Fruit fly (Drosophila melanogaster) whole organism, prepupa: ENCODE measurements around the gene CG12481.

ENCODE experiments used
- CG10631 ChIP-seq: fragments of 200-800 bp; sonication (Bioruptor generic); optimal IDR thresholded peaks from 2 replicates; lab custom pipeline; 2016; ENCODE audit warnings: missing biosample characterization, missing genetic modification characterization
- CG10669 ChIP-seq: fragments of 200-800 bp; sonication (Bioruptor generic); optimal IDR thresholded peaks from 3 replicates; lab custom pipeline; 2018; ENCODE audit warnings: missing biosample characterization, mild to moderate bottlenecking, missing genetic modification characterization, moderate library complexity
- CG11294 ChIP-seq: fragments of 200-800 bp; sonication (Bioruptor generic); IDR thresholded peaks from 2 replicates; pipeline ENCODE4 v1.3.6; 2022; ENCODE audit warnings: missing biosample characterization, missing genetic modification characterization
- CG11762 ChIP-seq: fragments of 200-800 bp; sonication (Bioruptor generic); optimal IDR thresholded peaks from 3 replicates; lab custom pipeline; 2016; ENCODE audit warnings: missing biosample characterization, missing genetic modification characterization; ENCODE audit not compliant: insufficient read depth
- CG1621 ChIP-seq: fragments of 200-800 bp; sonication (Bioruptor generic); optimal IDR thresholded peaks from 3 replicates; lab custom pipeline; 2018; ENCODE audit warnings: missing biosample characterization, mild to moderate bottlenecking, missing genetic modification characterization
- CG3032 ChIP-seq: fragments of 200-800 bp; optimal IDR thresholded peaks from 2 replicates; lab custom pipeline; 2019; ENCODE audit warnings: missing biosample characterization, mild to moderate bottlenecking, missing genetic modification characterization, moderate library complexity
- CG31627 ChIP-seq: fragments of 200-800 bp; sonication (Bioruptor generic); optimal IDR thresholded peaks from 3 replicates; lab custom pipeline; 2016; ENCODE audit warnings: missing biosample characterization, missing genetic modification characterization
- CG34406 ChIP-seq: fragments of 200-800 bp; sonication (Bioruptor generic); optimal IDR thresholded peaks from 3 replicates; lab custom pipeline; 2016; ENCODE audit warnings: missing biosample characterization, missing genetic modification characterization
- CG4318 ChIP-seq: fragments of 200-800 bp; sonication (Bioruptor generic); optimal IDR thresholded peaks from 3 replicates; lab custom pipeline; 2017; ENCODE audit warnings: missing biosample characterization, mild to moderate bottlenecking, missing genetic modification characterization
- CG6163 ChIP-seq: fragments of 200-800 bp; sonication (Bioruptor generic); IDR thresholded peaks from 3 replicates; pipeline ENCODE4 v1.3.6; 2022; ENCODE audit warnings: missing biosample characterization, missing genetic modification characterization
- CG6792 ChIP-seq: fragments of 200-800 bp; sonication (Bioruptor generic); optimal IDR thresholded peaks from 3 replicates; lab custom pipeline; 2016; ENCODE audit warnings: missing biosample characterization, missing genetic modification characterization
- CG6808 ChIP-seq: fragments of 200-800 bp; sonication (Bioruptor generic); optimal IDR thresholded peaks from 3 replicates; lab custom pipeline; 2017; ENCODE audit warnings: missing biosample characterization, missing genetic modification characterization, mild to moderate bottlenecking, moderate library complexity, missing genetic modification reagents
- CG6854 ChIP-seq: fragments of 200-800 bp; sonication (Bioruptor generic); optimal IDR thresholded peaks from 2 replicates; lab custom pipeline; 2017; ENCODE audit warnings: missing biosample characterization, mild to moderate bottlenecking, missing genetic modification characterization
- CG7368 ChIP-seq: fragments of 200-800 bp; sonication (Bioruptor generic); optimal IDR thresholded peaks from 3 replicates; lab custom pipeline; 2016; ENCODE audit warnings: missing biosample characterization, missing genetic modification characterization
- CG8119 ChIP-seq: fragments of 200-800 bp; sonication (Bioruptor generic); IDR thresholded peaks from 3 replicates; pipeline ENCODE4 v1.3.6; 2022; ENCODE audit warnings: missing biosample characterization, missing genetic modification characterization
- CG8319 ChIP-seq: fragments of 200-800 bp; sonication (Bioruptor generic); optimal IDR thresholded peaks from 3 replicates; lab custom pipeline; 2016; ENCODE audit warnings: missing biosample characterization, missing genetic modification characterization
- CG8632 ChIP-seq: fragments of 200-800 bp; sonication (Bioruptor generic); optimal IDR thresholded peaks from 3 replicates; lab custom pipeline; 2016; ENCODE audit warnings: missing biosample characterization, missing genetic modification characterization
- CG9139 ChIP-seq: fragments of 200-800 bp; sonication (Bioruptor generic); optimal IDR thresholded peaks from 3 replicates; lab custom pipeline; 2017; ENCODE audit warnings: missing biosample characterization, mild to moderate bottlenecking, missing genetic modification characterization
- Ets21C ChIP-seq: fragments of 200-800 bp; sonication (Bioruptor generic); optimal IDR thresholded peaks from 3 replicates; lab custom pipeline; 2016; ENCODE audit warnings: missing biosample characterization, missing genetic modification characterization
- Hr38 ChIP-seq: sonication (Bioruptor generic); optimal IDR thresholded peaks from 2 replicates; lab custom pipeline; 2016; ENCODE audit warnings: missing biosample characterization, missing genetic modification characterization
- Hr4 ChIP-seq: fragments of 200-800 bp; sonication (Bioruptor generic); optimal IDR thresholded peaks from 3 replicates; lab custom pipeline; 2016; ENCODE audit warnings: missing biosample characterization, missing genetic modification characterization
- Lpt ChIP-seq: fragments of 200-800 bp; sonication (Bioruptor generic); optimal IDR thresholded peaks from 3 replicates; lab custom pipeline; 2016; ENCODE audit warnings: missing biosample characterization, missing genetic modification characterization
- Met ChIP-seq: fragments of 200-800 bp; sonication (Bioruptor generic); optimal IDR thresholded peaks from 3 replicates; lab custom pipeline; 2016; ENCODE audit warnings: missing biosample characterization, missing genetic modification characterization
- Smox ChIP-seq: fragments of 200-800 bp; sonication (Bioruptor generic); optimal IDR thresholded peaks from 3 replicates; lab custom pipeline; 2016; ENCODE audit warnings: missing biosample characterization, missing genetic modification characterization
- Sox14 ChIP-seq: fragments of 200-800 bp; sonication (Bioruptor generic); optimal IDR thresholded peaks from 3 replicates; lab custom pipeline; 2016; ENCODE audit warnings: missing biosample characterization, missing genetic modification characterization
- achi ChIP-seq: fragments of 200-800 bp; sonication (Bioruptor generic); optimal IDR thresholded peaks from 3 replicates; lab custom pipeline; 2016; ENCODE audit warnings: missing biosample characterization, missing genetic modification characterization
- dac ChIP-seq: fragments of 200-800 bp; sonication (Bioruptor generic); optimal IDR thresholded peaks from 2 replicates; lab custom pipeline; 2017; ENCODE audit warnings: missing biosample characterization, mild to moderate bottlenecking, missing genetic modification characterization
- dsx ChIP-seq: fragments of 200-800 bp; optimal IDR thresholded peaks from 3 replicates; lab custom pipeline; 2019; ENCODE audit warnings: missing biosample characterization, mild to moderate bottlenecking, missing genetic modification characterization, moderate library complexity; ENCODE audit not compliant: poor library complexity, severe bottlenecking
- eg ChIP-seq: fragments of 200-800 bp; sonication (Bioruptor generic); IDR thresholded peaks from 3 replicates; pipeline ENCODE4 v1.3.6; 2022; ENCODE audit warnings: missing biosample characterization, missing genetic modification characterization
- fd59A ChIP-seq: fragments of 200-800 bp; sonication (Bioruptor generic); optimal IDR thresholded peaks from 2 replicates; lab custom pipeline; 2017; ENCODE audit warnings: missing biosample characterization, mild to moderate bottlenecking, missing genetic modification characterization, missing genetic modification reagents
- lz ChIP-seq: fragments of 200-800 bp; sonication (Bioruptor generic); optimal IDR thresholded peaks from 3 replicates; lab custom pipeline; 2016; ENCODE audit warnings: missing biosample characterization, missing genetic modification characterization
- salr ChIP-seq, 2 experiments: fragments of 200-800 bp; sonication (Bioruptor generic); optimal IDR thresholded peaks; 3 replicates each; lab custom pipeline; 2016 to 2018; ENCODE audit warnings: missing biosample characterization in 2 of 2, missing genetic modification characterization in 2 of 2, mild to moderate bottlenecking in 1 of 2
- svp ChIP-seq: fragments of 200-800 bp; sonication (Bioruptor generic); peaks from one replicate; lab custom pipeline; 2016; ENCODE audit warnings: missing biosample characterization, missing genetic modification characterization
- topi ChIP-seq: fragments of 200-800 bp; sonication (Bioruptor generic); optimal IDR thresholded peaks from 3 replicates; lab custom pipeline; 2016; ENCODE audit warnings: missing biosample characterization, missing genetic modification characterization
- vri ChIP-seq: fragments of 200-800 bp; sonication (Bioruptor generic); optimal IDR thresholded peaks from 3 replicates; lab custom pipeline; 2016; ENCODE audit warnings: missing biosample characterization, mild to moderate bottlenecking, missing genetic modification characterization

CG12481 gene

dm6 chrX:14176623-14177022, 10.4 kb upstream of the CG12481 start, which contains the start of gene CG11581:
Gene CG11581 (plus strand): TSS chrX:14176923.
- TF ChIP-seq vri (GFP tag; lab: Kevin White, UChicago) (no peak), svp (GFP tag; lab: Kevin White, UChicago) (peak; percentile 4), Lpt (GFP tag; lab: Kevin White, UChicago) (no peak), CG34406 (GFP tag; lab: Kevin White, UChicago) (no peak)

- TF ChIP-seq CG8319 = no peak
- no peak for TF ChIP-seq CG3032 (tag; lab: Kevin White, UChicago)
- no peak for TF ChIP-seq CG11762 (GFP tag; lab: Kevin White, UChicago)
- TF ChIP-seq topi (GFP tag; lab: Kevin White, UChicago) = no peak
- TF ChIP-seq CG6163 (GFP tag; lab: Robert Waterston, UW) = no peak
- no peak for TF ChIP-seq Hr4
- no peak for TF ChIP-seq fd59A (GFP tag; lab: Kevin White, UChicago)
- TF ChIP-seq Smox (GFP tag; lab: Kevin White, UChicago) = no peak
- no peak for TF ChIP-seq salr (GFP tag; optimal IDR thresholded peaks at IDR 0.05; lab: Kevin White, UChicago)
- no peak for TF ChIP-seq CG9139 (GFP tag; lab: Kevin White, UChicago)
- TF ChIP-seq Ets21C = no peak
- TF ChIP-seq Lpt (GFP tag; lab: Kevin White, UChicago) = no peak
- TF ChIP-seq dac (GFP tag; lab: Kevin White, UChicago) = no peak
- TF ChIP-seq CG6854 (GFP tag; lab: Kevin White, UChicago) = no peak
- TF ChIP-seq Hr38 (GFP tag; lab: Kevin White, UChicago) = no peak
Observed at dm6 chrX:14180728-14181127, 6.3 kb upstream of the CG12481 start, which contains the start of gene CG11584. Gene CG11584 (plus strand): TSS chrX:14181028.

dm6 chrX:14184062-14184611, 2.9 kb upstream of the CG12481 start, which contains the start of gene CG32603:
Gene CG32603 (plus strand): TSS chrX:14184561.
- TF ChIP-seq fd59A (GFP tag; lab: Kevin White, UChicago) = no peak
- TF ChIP-seq CG1621 = no peak
- TF ChIP-seq CG10669 (GFP tag; lab: Kevin White, UChicago) = no peak
- TF ChIP-seq dsx (GFP tag; lab: Kevin White, UChicago) = no peak
- no peak for TF ChIP-seq CG6792 (GFP tag; lab: Kevin White, UChicago)
- no peak for TF ChIP-seq CG7368 (GFP tag; lab: Kevin White, UChicago)
- TF ChIP-seq CG31627 = no peak
- no peak for TF ChIP-seq topi (GFP tag; lab: Kevin White, UChicago)
- TF ChIP-seq CG11294 = no peak
- no peak for TF ChIP-seq Sox14 (GFP tag; lab: Kevin White, UChicago)

- TF ChIP-seq CG8119 (GFP tag; lab: Robert Waterston, UW) (no peak), achi (no peak), lz (GFP tag; lab: Kevin White, UChicago) (no peak), CG9139 (GFP tag; lab: Kevin White, UChicago) (no peak), CG8632 (GFP tag; lab: Kevin White, UChicago) (no peak), CG31627 (no peak), Sox14 (GFP tag; lab: Kevin White, UChicago) (no peak), Met (no peak), fd59A (GFP tag; lab: Kevin White, UChicago) (no peak), eg (GFP tag; lab: Robert Waterston, UW) (no peak), CG4318 (GFP tag; lab: Kevin White, UChicago) (no peak), CG10631 (no peak), svp (GFP tag; lab: Kevin White, UChicago) (no peak), CG6792 (GFP tag; lab: Kevin White, UChicago) (no peak), CG6808 (GFP tag; lab: Kevin White, UChicago) (no peak), Smox (GFP tag; lab: Kevin White, UChicago) (no peak), Hr38 (GFP tag; lab: Kevin White, UChicago) (no peak)
- TF ChIP-seq, all 60 proteins: peak for 0
Observed at dm6 chrX:14189216-14189615, 2.2 kb downstream of the CG12481 start, which contains the start of gene CG11585. Gene CG11585 (plus strand): TSS chrX:14189516.
